Worm (Caenorhabditis elegans) whole organism, L4 larva: ENCODE measurements around the gene col-109.

Source experiments
- D1046.2 ChIP-seq: fragments of 200-800 bp; sonication (Bioruptor generic); IDR thresholded peaks from 2 replicates; pipeline ENCODE4 v1.3.6; 2022; ENCODE audit warnings: missing genetic modification characterization, missing compliant biosample characterization
- F10B5.3 ChIP-seq: sonication (generic microtip); optimal IDR thresholded peaks from 2 replicates; lab custom pipeline; 2016; ENCODE audit warnings: mild to moderate bottlenecking, missing genetic modification characterization, missing compliant biosample characterization
- F37D6.2 ChIP-seq: sonication (generic microtip); optimal IDR thresholded peaks from 2 replicates; lab custom pipeline; 2016; ENCODE audit warnings: mild to moderate bottlenecking, missing genetic modification characterization, missing compliant biosample characterization
- F44E2.7 ChIP-seq: fragments of 200-800 bp; sonication (Bioruptor generic); IDR thresholded peaks from 2 replicates; pipeline ENCODE4 v2.1.2; 2022; ENCODE audit warnings: missing genetic modification characterization, missing compliant biosample characterization
- R02D3.7 ChIP-seq: fragments of 150-350 bp; sonication (generic microtip); optimal IDR thresholded peaks from 3 replicates; lab custom pipeline; 2014; ENCODE audit warnings: missing biosample characterization, missing genetic modification characterization
- Y5F2A.4 ChIP-seq: fragments of 200-800 bp; sonication (Bioruptor generic); optimal IDR thresholded peaks from 2 replicates; lab custom pipeline; 2018; ENCODE audit warnings: mild to moderate bottlenecking, missing genetic modification characterization, missing compliant biosample characterization
- Y75B8A.6 ChIP-seq: fragments of 200-800 bp; sonication (Bioruptor generic); IDR thresholded peaks from 2 replicates; pipeline ENCODE4 v1.3.6; 2022; ENCODE audit warnings: missing genetic modification reagents, missing genetic modification characterization, missing compliant biosample characterization
- ZK546.5 ChIP-seq, 2 experiments: sonication (generic microtip); optimal IDR thresholded peaks; 2 replicates each; lab custom pipeline; 2017; ENCODE audit warnings: missing biosample characterization in 2 of 2, missing genetic modification characterization in 2 of 2
- aha-1 ChIP-seq: fragments of 150-350 bp; peaks from one replicate; lab custom pipeline; 2014; ENCODE audit warnings: missing biosample characterization, missing genetic modification characterization
- aly-2 ChIP-seq: sonication (generic microtip); optimal IDR thresholded peaks from 2 replicates; lab custom pipeline; 2018; ENCODE audit warnings: missing biosample characterization, missing genetic modification characterization
- ama-1 ChIP-seq: fragments of 150-350 bp; optimal IDR thresholded peaks from 2 replicates; lab custom pipeline; 2014; ENCODE audit warnings: inconsistent platforms, mixed read lengths
- arid-1 ChIP-seq: fragments of 200-800 bp; sonication (Bioruptor generic); conservative IDR thresholded peaks from 2 replicates; pipeline ENCODE4 v1.3.6; 2022; ENCODE audit warnings: missing genetic modification reagents, missing genetic modification characterization, missing compliant biosample characterization
- ceh-28 ChIP-seq: fragments of 150-350 bp; optimal IDR thresholded peaks from 2 replicates; lab custom pipeline; 2014; ENCODE audit warnings: missing biosample characterization, missing genetic modification reagents, missing genetic modification characterization
- ceh-32 ChIP-seq: sonication (generic microtip); optimal IDR thresholded peaks from 2 replicates; lab custom pipeline; 2016; ENCODE audit warnings: mild to moderate bottlenecking, missing genetic modification characterization, missing compliant biosample characterization; ENCODE audit not compliant: poor library complexity
- ceh-62 ChIP-seq: sonication (generic microtip); optimal IDR thresholded peaks from 2 replicates; lab custom pipeline; 2017; ENCODE audit warnings: missing biosample characterization, missing genetic modification characterization
- ctbp-1 ChIP-seq: fragments of 200-800 bp; sonication (Bioruptor generic); IDR thresholded peaks from 2 replicates; pipeline ENCODE4 v1.3.6; 2022; ENCODE audit warnings: missing genetic modification reagents, missing genetic modification characterization, missing compliant biosample characterization
- daf-19 ChIP-seq: fragments of 200-800 bp; sonication (Bioruptor generic); conservative IDR thresholded peaks from 2 replicates; pipeline ENCODE4 v1.3.6; 2022; ENCODE audit warnings: missing genetic modification characterization, missing compliant biosample characterization
- dmd-6 ChIP-seq: fragments of 200-800 bp; sonication (Bioruptor generic); IDR thresholded peaks from 2 replicates; pipeline ENCODE4 v1.3.6; 2022; ENCODE audit warnings: missing genetic modification reagents, missing genetic modification characterization, missing compliant biosample characterization
- dmd-9 ChIP-seq: fragments of 200-800 bp; sonication (Bioruptor generic); IDR thresholded peaks from 2 replicates; pipeline ENCODE4 v1.3.6; 2022; ENCODE audit warnings: missing genetic modification reagents, missing genetic modification characterization, missing compliant biosample characterization
- dve-1 ChIP-seq: sonication (generic microtip); optimal IDR thresholded peaks from 2 replicates; lab custom pipeline; 2017; ENCODE audit warnings: antibody characterized with exemption, mild to moderate bottlenecking, missing genetic modification characterization, missing compliant biosample characterization; ENCODE audit not compliant: insufficient read depth
- fos-1 ChIP-seq: fragments of 150-350 bp; optimal IDR thresholded peaks from 2 replicates; lab custom pipeline; 2014; ENCODE audit warnings: missing biosample characterization, missing genetic modification characterization
- hif-1 ChIP-seq, 2 experiments: sonication (generic microtip); optimal IDR thresholded peaks; 2 replicates each; lab custom pipeline; 2016 to 2017; ENCODE audit warnings: missing compliant biosample characterization in 2 of 2, missing genetic modification characterization in 2 of 2, missing genetic modification reagents in 2 of 2, missing genotype in 2 of 2, mild to moderate bottlenecking in 1 of 2
- hlh-30 ChIP-seq: sonication (generic microtip); optimal IDR thresholded peaks from 2 replicates; lab custom pipeline; 2017; ENCODE audit warnings: antibody characterized with exemption, mild to moderate bottlenecking, missing genetic modification characterization, missing compliant biosample characterization; ENCODE audit not compliant: insufficient read depth
- jun-1 ChIP-seq: fragments of 150-350 bp; optimal IDR thresholded peaks from 2 replicates; lab custom pipeline; 2014; ENCODE audit warnings: missing biosample characterization, missing genetic modification reagents, missing genetic modification characterization
- lin-1 ChIP-seq: fragments of 200-800 bp; sonication (Bioruptor generic); IDR thresholded peaks from 2 replicates; pipeline ENCODE4 v1.3.6; 2022; ENCODE audit warnings: missing genetic modification reagents, missing genetic modification characterization, missing compliant biosample characterization
- lin-13 ChIP-seq: fragments of 150-350 bp; optimal IDR thresholded peaks from 2 replicates; lab custom pipeline; 2014; ENCODE audit warnings: missing biosample characterization, missing genetic modification reagents, missing genetic modification characterization
- lin-15B ChIP-seq: fragments of 150-350 bp; sonication (generic microtip); optimal IDR thresholded peaks from 3 replicates; lab custom pipeline; 2014; ENCODE audit warnings: missing biosample characterization, missing genetic modification characterization
- lin-38 ChIP-seq: fragments of 200-800 bp; sonication (Bioruptor generic); IDR thresholded peaks from 2 replicates; pipeline ENCODE4 v1.3.6; 2022; ENCODE audit warnings: missing genetic modification reagents, missing genetic modification characterization, missing compliant biosample characterization
- lin-39 ChIP-seq: fragments of 150-350 bp; optimal IDR thresholded peaks from 2 replicates; lab custom pipeline; 2014; ENCODE audit warnings: missing biosample characterization, missing genetic modification reagents, missing genetic modification characterization
- lir-3 ChIP-seq: sonication (generic microtip); optimal IDR thresholded peaks from 2 replicates; lab custom pipeline; 2016; ENCODE audit warnings: mild to moderate bottlenecking, missing genetic modification characterization, missing compliant biosample characterization
- lsy-2 ChIP-seq, 2 experiments: fragments of 150-350 bp in 1 of 2; sonication (generic microtip) in 1 of 2; optimal IDR thresholded peaks; 2 replicates each; lab custom pipeline; 2014 to 2017; ENCODE audit warnings: missing biosample characterization in 2 of 2, missing genetic modification characterization in 2 of 2
- madf-5 ChIP-seq, 2 experiments: fragments of 200-800 bp; sonication (Bioruptor generic); IDR thresholded peaks; 2 replicates each; pipeline ENCODE4 v1.3.6; 2022; ENCODE audit warnings: missing compliant biosample characterization in 2 of 2, missing genetic modification characterization in 2 of 2
- madf-9 ChIP-seq: fragments of 200-800 bp; sonication (Bioruptor generic); conservative IDR thresholded peaks from 2 replicates; pipeline ENCODE4 v1.3.6; 2022; ENCODE audit warnings: missing genetic modification reagents, missing genetic modification characterization, missing compliant biosample characterization
- mep-1 ChIP-seq: fragments of 150-350 bp; sonication (generic microtip); optimal IDR thresholded peaks from 3 replicates; lab custom pipeline; 2014; ENCODE audit warnings: missing biosample characterization, missing genetic modification characterization
- mes-2 ChIP-seq: sonication (generic microtip); optimal IDR thresholded peaks from 2 replicates; lab custom pipeline; 2016; ENCODE audit warnings: missing genotype, mild to moderate bottlenecking, missing genetic modification characterization, missing compliant biosample characterization; ENCODE audit not compliant: poor library complexity, severe bottlenecking
- mxl-2 ChIP-seq: fragments of 200-800 bp; sonication (Bioruptor generic); conservative IDR thresholded peaks from 2 replicates; pipeline ENCODE4 v1.3.6; 2022; ENCODE audit warnings: missing genetic modification reagents, missing genetic modification characterization, missing compliant biosample characterization
- nhr-11 ChIP-seq: fragments of 150-350 bp; optimal IDR thresholded peaks from 2 replicates; lab custom pipeline; 2014; ENCODE audit warnings: missing biosample characterization, missing genetic modification characterization
- nhr-28 ChIP-seq: fragments of 150-350 bp; optimal IDR thresholded peaks from 2 replicates; lab custom pipeline; 2014; ENCODE audit warnings: missing biosample characterization, missing genetic modification characterization
- nhr-42 ChIP-seq: fragments of 200-800 bp; sonication (Bioruptor generic); IDR thresholded peaks from 2 replicates; pipeline ENCODE4 v1.3.6; 2022; ENCODE audit warnings: missing genetic modification characterization, missing compliant biosample characterization
- nhr-6 ChIP-seq: fragments of 150-350 bp; optimal IDR thresholded peaks from 2 replicates; lab custom pipeline; 2014; ENCODE audit warnings: missing biosample characterization, missing genetic modification characterization
- nhr-77 ChIP-seq: fragments of 150-350 bp; optimal IDR thresholded peaks from 2 replicates; lab custom pipeline; 2014; ENCODE audit warnings: missing biosample characterization, missing genetic modification characterization
- pqm-1 ChIP-seq: sonication (generic microtip); optimal IDR thresholded peaks from 2 replicates; lab custom pipeline; 2017; ENCODE audit warnings: missing biosample characterization, missing genetic modification characterization
- sdz-12 ChIP-seq: fragments of 200-800 bp; sonication (Bioruptor generic); optimal IDR thresholded peaks from 2 replicates; lab custom pipeline; 2018; ENCODE audit warnings: mild to moderate bottlenecking, missing genetic modification characterization, missing compliant biosample characterization
- set-16 ChIP-seq: fragments of 200-800 bp; sonication (Bioruptor generic); IDR thresholded peaks from 2 replicates; pipeline ENCODE4 v1.3.6; 2022; ENCODE audit warnings: missing genetic modification reagents, missing genetic modification characterization, missing compliant biosample characterization
- skn-1 ChIP-seq: fragments of 150-350 bp; optimal IDR thresholded peaks from 2 replicates; lab custom pipeline; 2014; ENCODE audit warnings: missing biosample characterization, missing genetic modification characterization
- spr-1 ChIP-seq: sonication (generic microtip); optimal IDR thresholded peaks from 2 replicates; lab custom pipeline; 2016; ENCODE audit warnings: mild to moderate bottlenecking, missing genetic modification characterization, missing compliant biosample characterization
- tag-97 ChIP-seq: fragments of 200-800 bp; sonication (Bioruptor generic); IDR thresholded peaks from 2 replicates; pipeline ENCODE4 v1.3.6; 2022; ENCODE audit warnings: missing genetic modification characterization, missing compliant biosample characterization
- tra-1 ChIP-seq: fragments of 200-800 bp; sonication (Bioruptor generic); IDR thresholded peaks from 2 replicates; pipeline ENCODE4 v1.3.6; 2022; ENCODE audit warnings: missing genetic modification reagents, missing genetic modification characterization, missing compliant biosample characterization
- zfp-2 ChIP-seq: sonication (generic microtip); optimal IDR thresholded peaks from 2 replicates; lab custom pipeline; 2016; ENCODE audit warnings: mild to moderate bottlenecking, missing genetic modification characterization, missing compliant biosample characterization
- zfp-3 ChIP-seq: fragments of 200-800 bp; sonication (Bioruptor generic); conservative IDR thresholded peaks from 2 replicates; pipeline ENCODE4 v1.3.6; 2022; ENCODE audit warnings: missing genetic modification reagents, missing genetic modification characterization, missing compliant biosample characterization
- zip-11 ChIP-seq: fragments of 200-800 bp; sonication (Bioruptor generic); IDR thresholded peaks from 2 replicates; pipeline ENCODE4 v1.3.6; 2022; ENCODE audit warnings: missing genetic modification characterization, missing compliant biosample characterization
- zip-2 ChIP-seq: fragments of 150-350 bp; optimal IDR thresholded peaks from 2 replicates; lab custom pipeline; 2014; ENCODE audit warnings: missing biosample characterization, missing genetic modification characterization
- ztf-11 ChIP-seq: fragments of 150-350 bp; optimal IDR thresholded peaks from 2 replicates; lab custom pipeline; 2014; ENCODE audit warnings: missing biosample characterization, missing genetic modification characterization

col-109 gene

ce11 chrIV:1857866-1858271 is 37.8 kb upstream of the col-109 start (continued):
- no peak for TF ChIP-seq D1046.2 (GFP tag; lab: Robert Waterston, UW)
- TF ChIP-seq jun-1 (tag; lab: Kevin White, UChicago): no peak
- no peak for TF ChIP-seq fos-1 (tag; lab: Kevin White, UChicago)
- no peak for TF ChIP-seq sdz-12 (GFP tag; lab: Kevin White, UChicago)
- no peak for TF ChIP-seq nhr-42 (GFP tag; lab: Robert Waterston, UW)
- TF ChIP-seq arid-1: no peak
- peak; percentile 15 for TF ChIP-seq spr-1
- no peak for TF ChIP-seq lin-39 (tag; lab: Kevin White, UChicago)
- no peak for TF ChIP-seq zfp-2 (tag; lab: Kevin White, UChicago)
- peak; percentile 57 for TF ChIP-seq ama-1 (lab: Kevin White, UChicago)
- TF ChIP-seq pqm-1 (tag; lab: Kevin White, UChicago): peak; percentile 29
- TF ChIP-seq nhr-6 (tag; lab: Kevin White, UChicago): peak; percentile 74
- TF ChIP-seq tag-97 (GFP tag; lab: Robert Waterston, UW): no peak
- peak; percentile 91 for TF ChIP-seq hlh-30 (tag; lab: Kevin White, UChicago)
- no peak for TF ChIP-seq lin-15B
- no peak for TF ChIP-seq dmd-9 (GFP tag; lab: Robert Waterston, UW)
- no peak for TF ChIP-seq R02D3.7 (tag; lab: Kevin White, UChicago)
- peak; percentile 79 for TF ChIP-seq nhr-11 (tag; lab: Kevin White, UChicago)
- TF ChIP-seq aha-1 (tag; lab: Kevin White, UChicago): peak; percentile 98
- TF ChIP-seq mes-2 (tag; lab: Kevin White, UChicago): peak; percentile 45
- peak; percentile 93 for TF ChIP-seq dmd-6
- no peak for TF ChIP-seq madf-5 (GFP tag; IDR thresholded peaks at IDR 0.05; lab: Robert Waterston, UW)
- TF ChIP-seq lin-13: peak; percentile 54
- TF ChIP-seq daf-19 (GFP tag; lab: Robert Waterston, UW): no peak
- peak; percentile 75; the same call in 1 of the 2 replicates for TF ChIP-seq tra-1 (GFP tag; lab: Robert Waterston, UW)
- TF ChIP-seq mep-1: peak; percentile 68
- TF ChIP-seq ceh-28 (tag; lab: Kevin White, UChicago): no peak
- TF ChIP-seq mxl-2 (GFP tag; lab: Robert Waterston, UW): no peak
- TF ChIP-seq zfp-3 (GFP tag; lab: Robert Waterston, UW): 0 out of 2 replicates have a peak, but pooled peaks have one; percentile 52
- TF ChIP-seq lin-38 (GFP tag; lab: Robert Waterston, UW): peak; percentile 47
- TF ChIP-seq zip-11: no peak
- no peak for TF ChIP-seq ztf-11 (tag; lab: Kevin White, UChicago)
- TF ChIP-seq ceh-32 (tag; lab: Kevin White, UChicago): no peak
- TF ChIP-seq ZK546.5 (tag; optimal IDR thresholded peaks at IDR 0.05; lab: Kevin White, UChicago): no peak
- TF ChIP-seq dve-1 (tag; lab: Kevin White, UChicago): peak; percentile 87
- no peak for TF ChIP-seq lir-3 (tag; lab: Kevin White, UChicago)
- peak in 1 of 2 experiments; percentile 57 for TF ChIP-seq hif-1 (tag; optimal IDR thresholded peaks at IDR 0.05; lab: Kevin White, UChicago)
- no peak for TF ChIP-seq F44E2.7
- peak; percentile 12 for TF ChIP-seq F37D6.2
- peak; percentile 88 for TF ChIP-seq set-16 (GFP tag; lab: Robert Waterston, UW)
- no peak; the same call in 1 of the 2 replicates for TF ChIP-seq madf-9 (GFP tag; lab: Robert Waterston, UW)
- TF ChIP-seq nhr-28 (tag; lab: Kevin White, UChicago): peak; percentile 88
- no peak for TF ChIP-seq Y75B8A.6 (GFP tag; lab: Robert Waterston, UW)
- TF ChIP-seq Y5F2A.4 (GFP tag; lab: Kevin White, UChicago): no peak
- TF ChIP-seq nhr-77 (tag; lab: Kevin White, UChicago): peak; percentile 51
- TF ChIP-seq lsy-2 (tag; optimal IDR thresholded peaks at IDR 0.05; lab: Kevin White, UChicago): peak; percentile 40 to 60
- no peak for TF ChIP-seq ceh-62 (tag; lab: Kevin White, UChicago)
- TF ChIP-seq lin-1 (GFP tag; lab: Robert Waterston, UW): no peak
- TF ChIP-seq skn-1 (tag; lab: Kevin White, UChicago): no peak
- TF ChIP-seq F10B5.3 (tag; lab: Kevin White, UChicago): no peak
- peak; percentile 24; the same call in 1 of the 2 replicates for TF ChIP-seq ctbp-1
- peak; percentile 15 for TF ChIP-seq zip-2 (tag; lab: Kevin White, UChicago)
- TF ChIP-seq aly-2 (tag; lab: Kevin White, UChicago): no peak
